Fruit fly (Drosophila melanogaster): ENCODE results near the gene Alp9.

DNA sequence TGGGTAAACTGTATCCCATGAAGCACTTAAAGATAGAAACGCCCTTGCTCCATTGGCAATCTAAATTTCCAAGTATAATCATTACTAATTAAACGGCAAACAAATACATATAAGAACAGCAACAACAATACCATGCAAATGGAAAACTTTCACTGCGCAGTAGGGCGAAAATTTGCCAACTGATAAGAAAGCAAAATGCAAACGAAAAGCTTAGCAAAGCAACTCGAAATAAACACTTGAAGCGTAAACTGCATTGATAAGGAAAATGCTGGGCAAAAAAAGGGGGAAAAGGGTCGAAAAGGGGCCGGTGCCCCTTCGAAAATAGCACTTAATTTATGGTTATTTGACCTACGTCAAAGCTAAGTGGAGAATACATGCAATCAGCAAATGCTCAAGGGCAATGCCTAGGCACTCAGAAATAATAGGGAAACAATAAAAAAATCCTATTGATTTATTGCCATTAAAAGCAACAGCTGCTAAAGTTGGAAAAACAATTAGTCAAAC lies 43.3 kb downstream of the Alp9 start:
- TF ChIP-seq CG4496 (GFP tag; IDR thresholded peaks at IDR 0.05): no peak
- no peak for TF ChIP-seq D1 (tag; optimal IDR thresholded peaks at IDR 0.05)
- no peak for TF ChIP-seq rn (GFP tag; IDR thresholded peaks at IDR 0.05)
- no peak for TF ChIP-seq Pif1A (GFP tag; optimal IDR thresholded peaks at IDR 0.05)
- no peak for TF ChIP-seq CG13204 (GFP tag; optimal IDR thresholded peaks at IDR 0.05)
- TF ChIP-seq CG8159 (tag; optimal IDR thresholded peaks at IDR 0.05): no peak
- TF ChIP-seq gl (tag; optimal IDR thresholded peaks at IDR 0.05): no peak
- no peak for TF ChIP-seq CG12605 (GFP tag; IDR thresholded peaks at IDR 0.05)
- no peak for TF ChIP-seq Ets98B (GFP tag; IDR thresholded peaks at IDR 0.05)
- no peak for TF ChIP-seq CG8301 (tag; optimal IDR thresholded peaks at IDR 0.05)
- no peak for TF ChIP-seq fd96Ca (GFP tag; IDR thresholded peaks at IDR 0.05)
- TF ChIP-seq CG10348 (GFP tag; IDR thresholded peaks at IDR 0.05): no peak
- TF ChIP-seq CG15710 (tag; optimal IDR thresholded peaks at IDR 0.05): no peak
